Fruit fly (Drosophila melanogaster) whole organism, embryonic: ENCODE results near the gene pr.

ENCODE experiments used
- Ada2b ChIP-seq: fragments of 200-800 bp; sonication (Bioruptor generic); IDR thresholded peaks from 2 replicates; pipeline ENCODE4 v1.3.6; 2022; ENCODE audit warnings: missing biosample characterization, missing genetic modification characterization
- CG10209 ChIP-seq: fragments of 200-800 bp; sonication (Bioruptor generic); optimal IDR thresholded peaks from 3 replicates; lab custom pipeline; 2017; ENCODE audit warnings: missing biosample characterization, mild to moderate bottlenecking, missing genetic modification characterization, missing genetic modification reagents
- CG10321 ChIP-seq: fragments of 200-800 bp; sonication (Bioruptor generic); IDR thresholded peaks from 2 replicates; pipeline ENCODE4 v1.3.6; 2022; ENCODE audit warnings: missing biosample characterization, missing genetic modification characterization
- CG10462 ChIP-seq: fragments of 200-800 bp; sonication (Bioruptor generic); optimal IDR thresholded peaks from 2 replicates; lab custom pipeline; 2016; ENCODE audit warnings: missing biosample characterization, missing genetic modification characterization
- CG11093 ChIP-seq: fragments of 200-800 bp; sonication (Bioruptor generic); IDR thresholded peaks from 3 replicates; pipeline ENCODE4 v1.3.6; 2022; ENCODE audit warnings: missing biosample characterization, missing genetic modification characterization
- CG13123 ChIP-seq: fragments of 200-800 bp; sonication (Bioruptor generic); optimal IDR thresholded peaks from 2 replicates; lab custom pipeline; 2016; ENCODE audit warnings: missing biosample characterization, missing genetic modification characterization
- CG14965 ChIP-seq: fragments of 200-800 bp; sonication (Bioruptor generic); optimal IDR thresholded peaks from 2 replicates; lab custom pipeline; 2016; ENCODE audit warnings: missing biosample characterization, missing genetic modification characterization, borderline replicate concordance
- CG2120 ChIP-seq: fragments of 200-800 bp; sonication (Bioruptor generic); optimal IDR thresholded peaks from 3 replicates; lab custom pipeline; 2016; ENCODE audit warnings: missing biosample characterization, missing genetic modification characterization
- CG3726 ChIP-seq: fragments of 200-800 bp; sonication (Bioruptor generic); IDR thresholded peaks from 3 replicates; pipeline ENCODE4, ENCODE4 v1.3.6; 2022; ENCODE audit warnings: missing biosample characterization, missing genetic modification characterization
- CG8290 ChIP-seq, 3 experiments: fragments of 200-800 bp; sonication (Bioruptor generic); optimal IDR thresholded peaks; 2 replicates each; lab custom pipeline; 2016 to 2019; ENCODE audit warnings: missing biosample characterization in 3 of 3, missing genetic modification characterization in 3 of 3, mild to moderate bottlenecking in 2 of 3, moderate library complexity in 1 of 3
- CG8478 ChIP-seq: fragments of >200 bp; optimal IDR thresholded peaks from 2 replicates; lab custom pipeline; 2018
- Dbx ChIP-seq: fragments of 200-800 bp; sonication (Bioruptor generic); IDR thresholded peaks from 3 replicates; pipeline ENCODE4 v1.3.6; 2022; ENCODE audit warnings: missing biosample characterization, missing genetic modification characterization
- E2f2 ChIP-seq: fragments of 200-800 bp; sonication (Bioruptor generic); IDR thresholded peaks from 2 replicates; pipeline ENCODE4 v1.3.6; 2022; ENCODE audit warnings: missing biosample characterization, missing genetic modification characterization
- Eip74EF ChIP-seq, 2 experiments: fragments of 200-800 bp in 1 of 2; fragments of >200 bp in 1 of 2; sonication (Bioruptor generic) in 1 of 2; optimal IDR thresholded peaks; 2 replicates each; lab custom pipeline; 2017 to 2019; ENCODE audit warnings: missing biosample characterization in 2 of 2, missing genetic modification characterization in 2 of 2, mild to moderate bottlenecking in 1 of 2, moderate library complexity in 1 of 2
- Fer1 ChIP-seq: fragments of 200-800 bp; sonication (Bioruptor generic); optimal IDR thresholded peaks from 2 replicates; lab custom pipeline; 2017; ENCODE audit warnings: missing biosample characterization, mild to moderate bottlenecking, missing genetic modification characterization
- GATAe ChIP-seq: fragments of 200-800 bp; sonication (Bioruptor generic); conservative IDR thresholded peaks from 2 replicates; pipeline ENCODE4 v1.3.6; 2022; ENCODE audit warnings: missing biosample characterization, missing genetic modification characterization
- H2.0 ChIP-seq: fragments of 200-800 bp; sonication (Bioruptor generic); IDR thresholded peaks from 2 replicates; pipeline ENCODE4 v1.3.6; 2022; ENCODE audit warnings: missing biosample characterization, missing genetic modification characterization
- HLH54F ChIP-seq: fragments of 200-800 bp; sonication (Bioruptor generic); optimal IDR thresholded peaks from 3 replicates; lab custom pipeline; 2016; ENCODE audit warnings: missing biosample characterization, missing genetic modification characterization
- Hand ChIP-seq: fragments of 200-800 bp; sonication (Bioruptor generic); optimal IDR thresholded peaks from 2 replicates; lab custom pipeline; 2017; ENCODE audit warnings: mild to moderate bottlenecking, missing biosample characterization, missing genetic modification reagents, missing genetic modification characterization
- Hr3 ChIP-seq: fragments of 200-800 bp; sonication (Bioruptor generic); optimal IDR thresholded peaks from 3 replicates; lab custom pipeline; 2016; ENCODE audit warnings: missing biosample characterization, missing genetic modification characterization
- MBD-R2 ChIP-seq: fragments of 200-800 bp; sonication (Bioruptor generic); IDR thresholded peaks from 2 replicates; pipeline ENCODE4 v1.3.6; 2022; ENCODE audit warnings: missing biosample characterization, missing genetic modification characterization
- Med ChIP-seq: fragments of 200-800 bp; sonication (Bioruptor generic); peaks from one replicate; lab custom pipeline; 2016; ENCODE audit warnings: missing biosample characterization, missing genetic modification characterization, mild to moderate bottlenecking, inconsistent platforms, moderate library complexity
- Meics ChIP-seq: fragments of 200-800 bp; sonication (Bioruptor generic); optimal IDR thresholded peaks from 2 replicates; lab custom pipeline; 2017; ENCODE audit warnings: missing biosample characterization, mild to moderate bottlenecking, missing genetic modification characterization
- Mrtf ChIP-seq: fragments of 200-800 bp; sonication (Bioruptor generic); IDR thresholded peaks from 3 replicates; pipeline ENCODE4 v1.3.6; 2022; ENCODE audit warnings: missing biosample characterization, missing genetic modification characterization
- Myb ChIP-seq: fragments of 200-800 bp; sonication (Bioruptor generic); optimal IDR thresholded peaks from 2 replicates; lab custom pipeline; 2016; ENCODE audit warnings: missing biosample characterization, missing genetic modification characterization
- NK7.1 ChIP-seq: fragments of 200-800 bp; sonication (Bioruptor generic); optimal IDR thresholded peaks from 3 replicates; lab custom pipeline; 2016; ENCODE audit warnings: missing biosample characterization, missing genetic modification characterization
- YL-1 ChIP-seq: fragments of 200-800 bp; sonication (Bioruptor generic); optimal IDR thresholded peaks from 3 replicates; lab custom pipeline; 2017; ENCODE audit warnings: missing biosample characterization, mild to moderate bottlenecking, missing genetic modification characterization
- amos ChIP-seq: fragments of 200-800 bp; sonication (Bioruptor generic); IDR thresholded peaks from 2 replicates; pipeline ENCODE4 v1.3.6; 2022; ENCODE audit warnings: missing biosample characterization, missing genetic modification characterization; ENCODE audit not compliant: partially characterized antibody
- aop ChIP-seq: fragments of 200-800 bp; sonication (Bioruptor generic); IDR thresholded peaks from 2 replicates; pipeline ENCODE4 v1.3.6; 2022; ENCODE audit warnings: missing biosample characterization, missing genetic modification characterization
- br ChIP-seq: fragments of >200 bp; optimal IDR thresholded peaks from 2 replicates; lab custom pipeline; 2017
- cas ChIP-seq: fragments of 200-800 bp; sonication (Bioruptor generic); IDR thresholded peaks from 2 replicates; pipeline ENCODE4 v1.3.6; 2022; ENCODE audit warnings: missing biosample characterization, missing genetic modification characterization
- crp ChIP-seq, 2 experiments: fragments of 200-800 bp; sonication (Bioruptor generic); optimal IDR thresholded peaks; 2 replicates in 1 of 2; 3 replicates in 1 of 2; lab custom pipeline; 2017; ENCODE audit warnings: missing biosample characterization in 2 of 2, missing genetic modification characterization in 2 of 2, mild to moderate bottlenecking in 1 of 2, moderate library complexity in 1 of 2
- eve ChIP-seq, 2 experiments: fragments of >200 bp; optimal IDR thresholded peaks; 2 replicates each; lab custom pipeline; 2017; ENCODE audit warnings: missing biosample characterization in 2 of 2, missing genetic modification characterization in 2 of 2
- gem ChIP-seq: fragments of 200-800 bp; sonication (Bioruptor generic); optimal IDR thresholded peaks from 2 replicates; lab custom pipeline; 2019; ENCODE audit warnings: missing biosample characterization, mild to moderate bottlenecking, missing genetic modification characterization, moderate library complexity
- jing ChIP-seq: fragments of 200-800 bp; sonication (Bioruptor generic); optimal IDR thresholded peaks from 2 replicates; lab custom pipeline; 2018; ENCODE audit warnings: missing biosample characterization, mild to moderate bottlenecking, missing genetic modification characterization
- ken ChIP-seq: fragments of 200-800 bp; sonication (Bioruptor generic); IDR thresholded peaks from 3 replicates; pipeline ENCODE4 v1.3.6; 2022; ENCODE audit warnings: missing biosample characterization, missing genetic modification characterization
- lmd ChIP-seq: fragments of 200-800 bp; sonication (Bioruptor generic); IDR thresholded peaks from 2 replicates; pipeline ENCODE4 v1.3.6; 2022; ENCODE audit warnings: missing biosample characterization, missing genetic modification characterization
- nmo ChIP-seq: fragments of 200-800 bp; sonication (Bioruptor generic); optimal IDR thresholded peaks from 2 replicates; lab custom pipeline; 2018; ENCODE audit warnings: missing biosample characterization, mild to moderate bottlenecking, missing genetic modification characterization, moderate library complexity
- pita ChIP-seq: fragments of 200-800 bp; sonication (Bioruptor generic); optimal IDR thresholded peaks from 2 replicates; lab custom pipeline; 2017; ENCODE audit warnings: missing biosample characterization, mild to moderate bottlenecking, missing genetic modification characterization
- psq ChIP-seq: fragments of 200-800 bp; sonication (Bioruptor generic); optimal IDR thresholded peaks from 2 replicates; lab custom pipeline; 2017; ENCODE audit warnings: missing biosample characterization, missing genetic modification characterization
- row ChIP-seq: fragments of 200-800 bp; sonication (Bioruptor generic); IDR thresholded peaks from 3 replicates; pipeline ENCODE4 v1.3.6; 2022; ENCODE audit warnings: missing biosample characterization, missing genetic modification characterization
- shn ChIP-seq: fragments of 200-800 bp; sonication (Bioruptor generic); optimal IDR thresholded peaks from 3 replicates; lab custom pipeline; 2016; ENCODE audit warnings: missing biosample characterization, missing genetic modification characterization
- sima ChIP-seq: fragments of 200-800 bp; sonication (Bioruptor generic); optimal IDR thresholded peaks from 2 replicates; lab custom pipeline; 2016; ENCODE audit warnings: missing biosample characterization, missing genetic modification characterization
- so ChIP-seq: fragments of 200-800 bp; sonication (Bioruptor generic); IDR thresholded peaks from 3 replicates; pipeline ENCODE4 v1.3.6; 2022; ENCODE audit warnings: missing biosample characterization, missing genetic modification characterization
- trh ChIP-seq: fragments of 200-800 bp; sonication (Bioruptor generic); optimal IDR thresholded peaks from 2 replicates; lab custom pipeline; 2016; ENCODE audit warnings: missing biosample characterization, missing genetic modification characterization
- wdn ChIP-seq: fragments of 200-800 bp; sonication (Bioruptor generic); IDR thresholded peaks from 2 replicates; pipeline ENCODE4 v1.3.6; 2022; ENCODE audit warnings: missing biosample characterization, missing genetic modification characterization

Gene pr

dm6 chr2L:20082965-20083855, 8.0 kb upstream of the pr start (continued):
- TF ChIP-seq CG3726 (peak; percentile 22; the same call in 1 of the 3 replicates), pita (no peak), Hand (no peak), jing (GFP tag; lab: Kevin White, UChicago) (no peak), E2f2 (GFP tag; lab: Robert Waterston, UW) (no peak), Ada2b (peak; percentile 26; the same call in 1 of the 2 replicates), GATAe (GFP tag; lab: Robert Waterston, UW) (no peak), br (lab: Kevin White, UChicago) (no peak), nmo (GFP tag; lab: Kevin White, UChicago) (no peak), Mrtf (GFP tag; lab: Robert Waterston, UW) (0 out of 3 replicates have a peak, but pooled peaks have one; percentile 29), CG10209 (GFP tag; lab: Kevin White, UChicago) (no peak), crp (GFP tag; optimal IDR thresholded peaks at IDR 0.05; lab: Kevin White, UChicago) (peak in 1 of 2 experiments; percentile 68)

- no peak for TF ChIP-seq NK7.1 (GFP tag; lab: Kevin White, UChicago)
- no peak for TF ChIP-seq YL-1 (GFP tag; lab: Kevin White, UChicago)
- TF ChIP-seq CG13123 (GFP tag; lab: Kevin White, UChicago): no peak
- TF ChIP-seq CG10321 (GFP tag; lab: Robert Waterston, UW): peak; percentile 75
- 0 out of 3 replicates have a peak, but pooled peaks have one; percentile 28 for TF ChIP-seq so (GFP tag; lab: Robert Waterston, UW)
- no peak for TF ChIP-seq shn (GFP tag; lab: Kevin White, UChicago)
- no peak for TF ChIP-seq H2.0 (GFP tag; lab: Robert Waterston, UW)
- TF ChIP-seq Hr3 (GFP tag; lab: Kevin White, UChicago): no peak
- TF ChIP-seq CG14965 (GFP tag; lab: Kevin White, UChicago): no peak
- no peak for TF ChIP-seq psq
- TF ChIP-seq eve (GFP tag; optimal IDR thresholded peaks at IDR 0.05; lab: Kevin White, UChicago): peak in 1 of 2 experiments; percentile 54
- no peak for TF ChIP-seq trh
- no peak for TF ChIP-seq Myb (GFP tag; lab: Kevin White, UChicago)
- no peak for TF ChIP-seq sima (GFP tag; lab: Kevin White, UChicago)
- no peak for TF ChIP-seq Fer1 (GFP tag; lab: Kevin White, UChicago)
- TF ChIP-seq wdn (GFP tag; lab: Robert Waterston, UW): peak; percentile 47; the same call in 1 of the 2 replicates
- peak in 1 of 2 experiments; percentile 61 for TF ChIP-seq Eip74EF (GFP tag; optimal IDR thresholded peaks at IDR 0.05; lab: Kevin White, UChicago)
- peak; percentile 13 for TF ChIP-seq CG2120 (GFP tag; lab: Kevin White, UChicago)
- TF ChIP-seq Meics: peak; percentile 95
- TF ChIP-seq CG10462 (GFP tag; lab: Kevin White, UChicago): no peak
- 0 out of 2 replicates have a peak, but pooled peaks have one; percentile 5 for TF ChIP-seq amos (GFP tag; lab: Robert Waterston, UW)
- TF ChIP-seq gem (tag; lab: Kevin White, UChicago): peak; percentile 6
- TF ChIP-seq row (GFP tag; lab: Robert Waterston, UW): peak; percentile 16; the same call in 1 of the 3 replicates
- TF ChIP-seq MBD-R2 (GFP tag; lab: Robert Waterston, UW): no peak
- TF ChIP-seq ken: 0 out of 3 replicates have a peak, but pooled peaks have one; percentile 41
- TF ChIP-seq CG11093 (GFP tag; lab: Robert Waterston, UW): 0 out of 3 replicates have a peak, but pooled peaks have one; percentile 20
- no peak for TF ChIP-seq HLH54F (GFP tag; lab: Kevin White, UChicago)
- 0 out of 2 replicates have a peak, but pooled peaks have one; percentile 18 for TF ChIP-seq lmd (GFP tag; lab: Robert Waterston, UW)
- TF ChIP-seq CG8478 (lab: Kevin White, UChicago): peak; percentile 39
- TF ChIP-seq cas (GFP tag; lab: Robert Waterston, UW): no peak
- no peak for TF ChIP-seq aop (GFP tag; lab: Robert Waterston, UW)
- peak; percentile 25 for TF ChIP-seq Med (GFP tag; lab: Kevin White, UChicago)
- TF ChIP-seq CG8290 (GFP tag; optimal IDR thresholded peaks at IDR 0.05; lab: Kevin White, UChicago): no peak
- no peak for TF ChIP-seq CG8290 (tag; optimal IDR thresholded peaks at IDR 0.05; lab: Kevin White, UChicago)
- 0 out of 3 replicates have a peak, but pooled peaks have one; percentile 30 for TF ChIP-seq Dbx
Measured at dm6 chr2L:20082155-20082964, 7.1 kb upstream of the pr start.
